Worm (Caenorhabditis elegans): ENCODE results near the gene parg-1.

- TF ChIP-seq him-1 (tag; optimal IDR thresholded peaks at IDR 0.05), result no peak
- TF ChIP-seq dao-5 (tag; optimal IDR thresholded peaks at IDR 0.05), result no peak
- no peak for TF ChIP-seq W03F9.2 (tag; optimal IDR thresholded peaks at IDR 0.05)
Observed at ce11 chrIV:8754146-8754545, 8.1 kb downstream of the parg-1 start.

All from whole organism, L4/young adult.